Fruit fly (Drosophila melanogaster) whole organism, pupa: ENCODE data around the gene Uck.

Experiments
- CG10348 ChIP-seq: fragments of 200-800 bp; sonication (Bioruptor generic); IDR thresholded peaks from 2 replicates; pipeline ENCODE4 v1.3.6; 2022; ENCODE audit warnings: missing biosample characterization, missing genetic modification characterization
- CG12605 ChIP-seq: fragments of 200-800 bp; sonication (Bioruptor generic); IDR thresholded peaks from 2 replicates; pipeline ENCODE4 v1.3.6; 2022; ENCODE audit warnings: missing biosample characterization, missing genetic modification characterization
- CG13204 ChIP-seq: fragments of 200-800 bp; sonication (Bioruptor generic); optimal IDR thresholded peaks from 2 replicates; lab custom pipeline; 2018; ENCODE audit warnings: missing biosample characterization, mild to moderate bottlenecking, missing genetic modification characterization, moderate library complexity
- CG32121 ChIP-seq: fragments of 200-800 bp; sonication (Bioruptor generic); IDR thresholded peaks from 2 replicates; pipeline ENCODE4 v1.3.6; 2022; ENCODE audit warnings: missing biosample characterization, missing genetic modification characterization
- CG34367 ChIP-seq: fragments of 200-800 bp; sonication (Bioruptor generic); optimal IDR thresholded peaks from 2 replicates; lab custom pipeline; 2018; ENCODE audit warnings: missing biosample characterization, mild to moderate bottlenecking, missing genetic modification characterization
- CG9948 ChIP-seq: fragments of 200-800 bp; sonication (Bioruptor generic); optimal IDR thresholded peaks from 2 replicates; lab custom pipeline; 2018; ENCODE audit warnings: missing biosample characterization, mild to moderate bottlenecking, missing genetic modification characterization, moderate library complexity
- EcR ChIP-seq: fragments of 200-800 bp; sonication (Bioruptor generic); optimal IDR thresholded peaks from 3 replicates; lab custom pipeline; 2019; ENCODE audit warnings: missing biosample characterization, missing genetic modification characterization, mild to moderate bottlenecking, moderate library complexity, missing genetic modification reagents
- Pif1B ChIP-seq: fragments of 200-800 bp; sonication (Bioruptor generic); optimal IDR thresholded peaks from 3 replicates; lab custom pipeline; 2016; ENCODE audit warnings: missing biosample characterization, missing genetic modification characterization

- TF ChIP-seq CG9948 (peak; percentile 37), CG10348 (GFP tag; lab: Robert Waterston, UW) (no peak), CG34367 (no peak), Pif1B (GFP tag; lab: Kevin White, UChicago) (no peak), EcR (GFP tag; lab: Kevin White, UChicago) (no peak), CG32121 (GFP tag; lab: Robert Waterston, UW) (0 out of 2 replicates have a peak, but pooled peaks have one; percentile 37), CG13204 (GFP tag; lab: Kevin White, UChicago) (no peak), CG12605 (GFP tag; lab: Robert Waterston, UW) (no peak)
Observed at dm6 chr3R:24301520-24301919, 11.5 kb downstream of the Uck start.
